Worm (Caenorhabditis elegans) whole organism, L4 larva: ENCODE data around the gene C02F5.10.

Experiments
- duxl-1 ChIP-seq: sonication (generic microtip); optimal IDR thresholded peaks from 2 replicates; lab custom pipeline; 2016; ENCODE audit warnings: mild to moderate bottlenecking, missing genetic modification characterization, moderate library complexity, missing compliant biosample characterization; ENCODE audit not compliant: poor library complexity
- egl-27 ChIP-seq: sonication (generic microtip); optimal IDR thresholded peaks from 3 replicates; lab custom pipeline; 2017; ENCODE audit warnings: missing biosample characterization, missing genetic modification reagents, missing genetic modification characterization
- nhr-10 ChIP-seq: fragments of 150-350 bp; optimal IDR thresholded peaks from 2 replicates; lab custom pipeline; 2014; ENCODE audit warnings: missing biosample characterization, missing genetic modification characterization
- nhr-77 ChIP-seq: fragments of 150-350 bp; optimal IDR thresholded peaks from 2 replicates; lab custom pipeline; 2014; ENCODE audit warnings: missing biosample characterization, missing genetic modification characterization
- pqm-1 ChIP-seq: sonication (generic microtip); optimal IDR thresholded peaks from 2 replicates; lab custom pipeline; 2017; ENCODE audit warnings: missing biosample characterization, missing genetic modification characterization
- saeg-2 ChIP-seq: fragments of 200-800 bp; sonication (Bioruptor generic); IDR thresholded peaks from 2 replicates; pipeline ENCODE4 v1.3.6; 2022; ENCODE audit warnings: missing genetic modification reagents, missing genetic modification characterization, missing compliant biosample characterization
- unc-130 ChIP-seq: sonication (generic microtip); optimal IDR thresholded peaks from 2 replicates; lab custom pipeline; 2016; ENCODE audit warnings: missing genetic modification reagents, missing genetic modification characterization, missing compliant biosample characterization
- unc-39 ChIP-seq: sonication (generic microtip); optimal IDR thresholded peaks from 2 replicates; lab custom pipeline; 2017; ENCODE audit warnings: missing biosample characterization, missing genetic modification characterization
- unc-62 ChIP-seq, 3 experiments: fragments of 150-350 bp in 1 of 3; sonication (generic microtip); optimal IDR thresholded peaks in 2 of 3; peaks in 1 of 3; 1 replicate in 1 of 3; 2 replicates in 2 of 3; lab custom pipeline; 2014 to 2017; ENCODE audit warnings: missing biosample characterization in 3 of 3, missing genetic modification characterization in 3 of 3, missing genetic modification reagents in 3 of 3, missing genotype in 1 of 3

DNA sequence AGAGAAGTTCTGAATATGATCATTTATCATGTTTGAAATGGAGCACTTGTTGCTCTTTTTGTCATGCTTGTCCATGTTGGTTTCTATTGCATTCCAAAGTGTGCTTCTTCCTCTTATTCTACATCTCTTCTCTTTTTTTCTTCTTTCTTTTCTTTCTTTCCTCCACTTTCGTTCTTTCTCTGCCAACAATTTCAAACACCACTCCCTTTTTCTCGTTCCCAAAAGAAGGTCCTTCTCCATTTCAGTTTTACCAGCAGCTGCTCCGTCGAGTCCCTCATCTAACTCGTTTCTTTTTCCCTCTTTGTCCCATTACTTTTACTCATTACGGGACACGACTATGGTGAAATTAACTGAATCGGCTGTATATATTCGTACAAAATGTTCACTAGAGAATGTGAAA lies 5.7 kb upstream of the C02F5.10 start, which contains the start of gene F09G8.5:
- TF ChIP-seq saeg-2 (no peak), nhr-10 (no peak), duxl-1 (tag; lab: Kevin White, UChicago) (no peak), egl-27 (tag; lab: Kevin White, UChicago) (no peak), unc-39 (tag; lab: Kevin White, UChicago) (no peak), unc-62 (GFP tag; optimal IDR thresholded peaks at IDR 0.05 in 1 of 2; lab: Kevin White, UChicago) (no peak), unc-62 (tag; optimal IDR thresholded peaks at IDR 0.05; lab: Kevin White, UChicago) (no peak), nhr-77 (tag; lab: Kevin White, UChicago) (no peak), unc-130 (GFP tag; lab: Kevin White, UChicago) (no peak), pqm-1 (tag; lab: Kevin White, UChicago) (no peak)
